Worm (Caenorhabditis elegans) whole organism, late embryonic: Measurements from ENCODE around the gene klp-19.
A peak's percentile ranks its signal among the peaks of the same experiment; 100 is the strongest.

Source experiments
- ceh-48 ChIP-seq: sonication (generic microtip); optimal IDR thresholded peaks from 2 replicates; lab custom pipeline; 2016; ENCODE audit warnings: missing genetic modification characterization, inconsistent platforms, missing compliant biosample characterization
- ets-4 ChIP-seq: sonication (generic microtip); optimal IDR thresholded peaks from 2 replicates; lab custom pipeline; 2016; ENCODE audit warnings: missing genetic modification characterization, missing compliant biosample characterization
- hlh-30 ChIP-seq: sonication (generic microtip); optimal IDR thresholded peaks from 2 replicates; lab custom pipeline; 2017; ENCODE audit warnings: antibody characterized with exemption, missing genetic modification characterization, missing compliant biosample characterization; ENCODE audit not compliant: insufficient read depth
- sox-2 ChIP-seq: fragments of 200-800 bp; sonication (Bioruptor generic); IDR thresholded peaks from 2 replicates; pipeline ENCODE4 v1.3.6; 2022; ENCODE audit warnings: missing genetic modification reagents, missing genetic modification characterization, missing compliant biosample characterization
- unc-86 ChIP-seq: sonication (generic microtip); optimal IDR thresholded peaks from 2 replicates; lab custom pipeline; 2016; ENCODE audit warnings: missing genetic modification characterization, missing compliant biosample characterization

DNA sequence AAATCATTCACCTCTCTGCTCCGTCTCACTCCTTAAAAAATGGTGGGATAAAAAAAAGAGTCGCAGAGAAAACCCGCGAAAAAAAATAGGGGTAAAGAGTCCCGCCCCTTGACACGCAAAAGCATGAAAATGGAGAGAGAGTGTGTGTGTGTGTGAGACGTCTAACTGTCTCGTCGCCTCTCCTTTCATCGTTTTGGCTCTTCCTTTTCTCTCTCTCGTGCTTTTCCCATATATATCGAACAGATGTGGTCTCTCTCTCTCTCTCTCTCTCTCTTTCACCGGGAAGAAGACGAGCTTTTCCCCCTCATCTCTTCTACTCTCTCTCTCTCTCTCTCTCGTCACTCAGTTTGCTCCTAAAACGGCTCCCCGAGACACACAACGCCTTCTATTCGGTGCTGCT lies 31.3 kb downstream of the klp-19 start:
- TF ChIP-seq unc-86 (tag; lab: Kevin White, UChicago), result no peak
- TF ChIP-seq ets-4 (tag; lab: Kevin White, UChicago), result no peak
- TF ChIP-seq hlh-30, result peak; percentile 31
- TF ChIP-seq sox-2 (GFP tag; lab: Robert Waterston, UW), result no peak
- TF ChIP-seq ceh-48 (tag; lab: Kevin White, UChicago), result peak; percentile 13
